Fruit fly (Drosophila melanogaster) whole organism, pupa: ENCODE data around the gene CG4953.

ENCODE experiments used
- CG10348 ChIP-seq: fragments of 200-800 bp; sonication (Bioruptor generic); IDR thresholded peaks from 2 replicates; pipeline ENCODE4 v1.3.6; 2022; ENCODE audit warnings: missing biosample characterization, missing genetic modification characterization
- CG12605 ChIP-seq: fragments of 200-800 bp; sonication (Bioruptor generic); IDR thresholded peaks from 2 replicates; pipeline ENCODE4 v1.3.6; 2022; ENCODE audit warnings: missing biosample characterization, missing genetic modification characterization
- CG13204 ChIP-seq: fragments of 200-800 bp; sonication (Bioruptor generic); optimal IDR thresholded peaks from 2 replicates; lab custom pipeline; 2018; ENCODE audit warnings: missing biosample characterization, mild to moderate bottlenecking, missing genetic modification characterization, moderate library complexity
- CG14655 ChIP-seq: fragments of 200-800 bp; sonication (Bioruptor generic); optimal IDR thresholded peaks from 3 replicates; lab custom pipeline; 2017; ENCODE audit warnings: mild to moderate bottlenecking, missing biosample characterization, missing genetic modification reagents, missing genetic modification characterization
- CG15710 ChIP-seq: fragments of 200-800 bp; sonication (Bioruptor generic); optimal IDR thresholded peaks from 2 replicates; lab custom pipeline; 2018; ENCODE audit warnings: missing biosample characterization, mild to moderate bottlenecking, missing genetic modification characterization, moderate library complexity
- CG17806 ChIP-seq: fragments of 200-800 bp; sonication (Bioruptor generic); optimal IDR thresholded peaks from 2 replicates; lab custom pipeline; 2018; ENCODE audit warnings: missing biosample characterization, mild to moderate bottlenecking, missing genetic modification characterization, moderate library complexity
- CG32121 ChIP-seq: fragments of 200-800 bp; sonication (Bioruptor generic); IDR thresholded peaks from 2 replicates; pipeline ENCODE4 v1.3.6; 2022; ENCODE audit warnings: missing biosample characterization, missing genetic modification characterization
- CG34367 ChIP-seq: fragments of 200-800 bp; sonication (Bioruptor generic); optimal IDR thresholded peaks from 2 replicates; lab custom pipeline; 2018; ENCODE audit warnings: missing biosample characterization, mild to moderate bottlenecking, missing genetic modification characterization
- CG4496 ChIP-seq: fragments of 200-800 bp; sonication (Bioruptor generic); IDR thresholded peaks from 3 replicates; pipeline ENCODE4 v1.3.6; 2022; ENCODE audit warnings: missing biosample characterization, missing genetic modification characterization
- CG8159 ChIP-seq: fragments of 200-800 bp; sonication (Bioruptor generic); optimal IDR thresholded peaks from 3 replicates; lab custom pipeline; 2018; ENCODE audit warnings: missing biosample characterization, mild to moderate bottlenecking, missing genetic modification characterization, moderate library complexity
- CG8301 ChIP-seq: fragments of 200-800 bp; sonication (Bioruptor generic); optimal IDR thresholded peaks from 2 replicates; lab custom pipeline; 2018; ENCODE audit warnings: missing biosample characterization, mild to moderate bottlenecking, missing genetic modification characterization
- CG9948 ChIP-seq: fragments of 200-800 bp; sonication (Bioruptor generic); optimal IDR thresholded peaks from 2 replicates; lab custom pipeline; 2018; ENCODE audit warnings: missing biosample characterization, mild to moderate bottlenecking, missing genetic modification characterization, moderate library complexity
- D1 ChIP-seq: fragments of 200-800 bp; sonication (Bioruptor generic); optimal IDR thresholded peaks from 2 replicates; lab custom pipeline; 2018; ENCODE audit warnings: missing biosample characterization, mild to moderate bottlenecking, missing genetic modification characterization, moderate library complexity
- Ets98B ChIP-seq: fragments of 200-800 bp; sonication (Bioruptor generic); IDR thresholded peaks from 2 replicates; pipeline ENCODE4 v1.3.6; 2022; ENCODE audit warnings: missing biosample characterization, missing genetic modification characterization
- Pif1A ChIP-seq: fragments of 200-800 bp; sonication (Bioruptor generic); optimal IDR thresholded peaks from 3 replicates; lab custom pipeline; 2016; ENCODE audit warnings: missing biosample characterization, missing genetic modification characterization
- Pif1B ChIP-seq: fragments of 200-800 bp; sonication (Bioruptor generic); optimal IDR thresholded peaks from 3 replicates; lab custom pipeline; 2016; ENCODE audit warnings: missing biosample characterization, missing genetic modification characterization
- Snoo ChIP-seq: fragments of 200-800 bp; sonication (Bioruptor generic); optimal IDR thresholded peaks from 3 replicates; lab custom pipeline; 2017; ENCODE audit warnings: missing biosample characterization, mild to moderate bottlenecking, missing genetic modification characterization, inconsistent platforms
- fd96Ca ChIP-seq: fragments of 200-800 bp; sonication (Bioruptor generic); IDR thresholded peaks from 3 replicates; pipeline ENCODE4 v1.3.6; 2022; ENCODE audit warnings: missing biosample characterization, missing genetic modification characterization
- gl ChIP-seq: fragments of 200-800 bp; sonication (Bioruptor generic); optimal IDR thresholded peaks from 2 replicates; lab custom pipeline; 2018; ENCODE audit warnings: missing biosample characterization, mild to moderate bottlenecking, missing genetic modification characterization
- rn ChIP-seq: fragments of 200-800 bp; sonication (Bioruptor generic); IDR thresholded peaks from 2 replicates; pipeline ENCODE4 v1.3.6; 2022; ENCODE audit warnings: missing biosample characterization, missing genetic modification characterization

The CG4953 gene

DNA sequence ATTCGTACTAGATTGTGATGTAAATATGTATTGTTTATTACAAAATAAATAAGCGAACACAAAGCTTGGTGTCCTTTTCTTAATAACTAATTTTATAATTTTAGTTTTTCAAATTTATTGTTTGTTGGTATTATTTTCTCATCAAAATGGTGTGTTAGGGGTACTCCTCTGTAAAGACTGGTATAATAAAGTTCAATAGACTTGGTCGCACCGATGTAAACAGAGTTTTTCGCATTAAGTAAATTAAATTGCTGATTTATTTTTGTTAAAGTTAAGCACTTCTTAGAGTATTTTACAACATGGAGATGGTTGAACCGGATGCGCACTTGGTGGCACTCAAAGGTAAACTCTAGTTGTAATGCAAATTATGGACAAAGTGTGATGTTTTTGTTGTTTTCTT, at the start of gene CG4953:
Gene CG4953, plus strand, starts transcription at position 193 of the 400 bp plus-strand sequence.
- no peak for TF ChIP-seq Ets98B (GFP tag; lab: Robert Waterston, UW)
- no peak for TF ChIP-seq rn (GFP tag; lab: Robert Waterston, UW)
- TF ChIP-seq D1 (tag; lab: Kevin White, UChicago), result no peak
- TF ChIP-seq Snoo (tag; lab: Kevin White, UChicago), result no peak
- no peak for TF ChIP-seq CG9948 (tag; lab: Kevin White, UChicago)
- no peak for TF ChIP-seq CG32121 (GFP tag; lab: Robert Waterston, UW)
- no peak for TF ChIP-seq CG8159
- no peak for TF ChIP-seq CG12605 (GFP tag; lab: Robert Waterston, UW)
- no peak for TF ChIP-seq CG10348 (GFP tag; lab: Robert Waterston, UW)
- TF ChIP-seq CG15710 (tag; lab: Kevin White, UChicago), result no peak

DNA sequence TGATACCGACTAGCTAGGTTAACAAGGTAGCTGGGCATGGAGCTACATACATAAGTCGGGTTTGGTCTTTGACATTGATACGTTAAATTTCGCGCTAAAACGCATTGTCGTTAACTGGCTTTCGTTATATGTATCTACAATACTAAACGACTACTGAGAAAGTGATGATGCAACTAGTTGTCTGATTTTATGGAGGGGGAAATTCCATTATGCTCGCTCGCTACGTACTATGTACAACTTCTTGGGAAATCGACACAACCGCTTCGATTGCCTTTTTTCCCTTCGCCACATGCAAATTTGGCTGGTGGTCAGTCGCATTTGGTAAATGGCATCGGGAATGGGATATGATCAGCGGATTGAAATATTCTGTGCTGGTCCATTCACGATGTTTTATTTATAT, 46.5 kb upstream of the CG4953 start:
- no peak for TF ChIP-seq fd96Ca (GFP tag; lab: Robert Waterston, UW)
- no peak for TF ChIP-seq D1 (tag; lab: Kevin White, UChicago)
- no peak for TF ChIP-seq CG14655 (GFP tag; lab: Kevin White, UChicago)
- TF ChIP-seq CG10348 (GFP tag; lab: Robert Waterston, UW), result no peak
- no peak for TF ChIP-seq gl (tag; lab: Kevin White, UChicago)
- no peak for TF ChIP-seq CG13204 (GFP tag; lab: Kevin White, UChicago)
- no peak for TF ChIP-seq CG15710 (tag; lab: Kevin White, UChicago)
- TF ChIP-seq CG34367, result no peak
- no peak for TF ChIP-seq CG8159
- no peak for TF ChIP-seq CG32121 (GFP tag; lab: Robert Waterston, UW)
- no peak for TF ChIP-seq CG12605 (GFP tag; lab: Robert Waterston, UW)
- no peak for TF ChIP-seq CG17806
- no peak for TF ChIP-seq rn (GFP tag; lab: Robert Waterston, UW)
- no peak for TF ChIP-seq Snoo (tag; lab: Kevin White, UChicago)
- no peak for TF ChIP-seq Pif1B (GFP tag; lab: Kevin White, UChicago)
- no peak for TF ChIP-seq CG4496
- TF ChIP-seq Ets98B (GFP tag; lab: Robert Waterston, UW), result no peak

DNA sequence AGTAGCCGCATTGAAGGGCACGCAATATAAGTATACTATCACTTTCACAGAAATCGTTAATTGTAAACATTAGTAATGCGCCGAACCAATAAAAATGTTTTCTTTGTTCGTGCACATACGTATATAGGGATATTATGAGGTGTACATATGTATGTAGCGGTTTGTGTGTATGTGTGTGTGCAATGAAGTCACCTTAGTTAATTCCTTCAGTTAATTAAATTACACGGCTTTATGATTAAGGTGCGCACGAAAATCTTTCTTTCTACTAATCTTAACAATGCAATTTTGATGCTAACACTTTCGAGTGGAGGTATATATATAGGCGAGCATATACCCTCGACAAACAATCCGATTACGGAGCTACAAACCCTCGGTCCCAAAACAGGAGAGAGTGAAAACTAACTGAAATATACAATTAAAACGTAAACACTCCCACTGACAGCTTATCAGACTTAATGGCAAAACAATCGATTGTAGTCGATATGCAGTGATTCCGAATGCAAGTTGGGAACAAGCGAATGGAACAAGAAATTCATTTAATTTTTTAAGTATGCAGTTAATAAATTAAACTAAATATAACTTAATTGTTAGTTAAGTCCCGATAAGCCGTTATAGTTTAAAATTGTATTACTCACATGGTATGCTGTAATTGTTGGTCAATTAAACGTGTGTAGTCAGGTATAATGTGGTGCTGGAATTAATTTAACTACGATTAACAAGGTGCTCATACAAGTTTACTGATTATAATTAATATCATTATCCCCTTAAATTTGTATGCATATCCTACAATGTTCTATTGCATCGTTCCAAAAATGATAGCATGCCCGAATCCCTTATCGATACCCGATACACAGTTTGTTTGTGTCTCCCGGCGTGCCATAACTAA, 45.8 kb upstream of the CG4953 start, which contains the start of the genes Npc1a and Prosalpha6:
Gene Npc1a, minus strand, starts transcription at position 716 of the 886 bp plus-strand sequence.
Gene Prosalpha6, plus strand, starts transcription at position 851 of the 886 bp plus-strand sequence.
- no peak for TF ChIP-seq CG9948 (tag; lab: Kevin White, UChicago)
- TF ChIP-seq CG34367, result no peak
- TF ChIP-seq CG32121 (GFP tag; lab: Robert Waterston, UW), result no peak
- no peak for TF ChIP-seq D1 (tag; lab: Kevin White, UChicago)
- peak; percentile 31 for TF ChIP-seq CG15710 (tag; lab: Kevin White, UChicago)
- TF ChIP-seq gl (tag; lab: Kevin White, UChicago), result no peak

DNA sequence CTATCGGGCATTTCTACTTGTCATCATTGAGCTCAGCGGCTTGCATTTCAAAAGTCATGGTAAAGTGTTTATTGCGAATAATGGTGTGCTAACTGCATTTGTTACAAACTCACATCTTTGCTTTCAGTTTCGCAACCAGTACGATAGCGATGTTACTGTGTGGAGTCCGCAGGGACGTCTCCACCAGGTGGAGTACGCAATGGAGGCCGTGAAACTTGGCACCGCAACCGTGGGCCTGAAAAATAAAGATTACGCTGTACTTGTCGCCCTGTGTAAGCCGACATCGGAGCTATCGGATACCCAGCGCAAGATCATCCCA, 45.2 kb upstream of the CG4953 start:
- TF ChIP-seq CG8159 (no peak), CG9948 (tag; lab: Kevin White, UChicago) (no peak), Ets98B (GFP tag; lab: Robert Waterston, UW) (no peak), CG13204 (GFP tag; lab: Kevin White, UChicago) (no peak), fd96Ca (GFP tag; lab: Robert Waterston, UW) (no peak), CG32121 (GFP tag; lab: Robert Waterston, UW) (no peak), rn (GFP tag; lab: Robert Waterston, UW) (no peak), CG15710 (tag; lab: Kevin White, UChicago) (no peak), CG34367 (no peak), CG8301 (tag; lab: Kevin White, UChicago) (no peak), CG4496 (no peak), gl (tag; lab: Kevin White, UChicago) (no peak), Pif1B (GFP tag; lab: Kevin White, UChicago) (no peak), CG12605 (GFP tag; lab: Robert Waterston, UW) (no peak), CG17806 (no peak), Snoo (tag; lab: Kevin White, UChicago) (no peak), Pif1A (GFP tag; lab: Kevin White, UChicago) (no peak), D1 (tag; lab: Kevin White, UChicago) (no peak), CG10348 (GFP tag; lab: Robert Waterston, UW) (no peak)
- TF ChIP-seq, all 21 proteins: peak for 0

DNA sequence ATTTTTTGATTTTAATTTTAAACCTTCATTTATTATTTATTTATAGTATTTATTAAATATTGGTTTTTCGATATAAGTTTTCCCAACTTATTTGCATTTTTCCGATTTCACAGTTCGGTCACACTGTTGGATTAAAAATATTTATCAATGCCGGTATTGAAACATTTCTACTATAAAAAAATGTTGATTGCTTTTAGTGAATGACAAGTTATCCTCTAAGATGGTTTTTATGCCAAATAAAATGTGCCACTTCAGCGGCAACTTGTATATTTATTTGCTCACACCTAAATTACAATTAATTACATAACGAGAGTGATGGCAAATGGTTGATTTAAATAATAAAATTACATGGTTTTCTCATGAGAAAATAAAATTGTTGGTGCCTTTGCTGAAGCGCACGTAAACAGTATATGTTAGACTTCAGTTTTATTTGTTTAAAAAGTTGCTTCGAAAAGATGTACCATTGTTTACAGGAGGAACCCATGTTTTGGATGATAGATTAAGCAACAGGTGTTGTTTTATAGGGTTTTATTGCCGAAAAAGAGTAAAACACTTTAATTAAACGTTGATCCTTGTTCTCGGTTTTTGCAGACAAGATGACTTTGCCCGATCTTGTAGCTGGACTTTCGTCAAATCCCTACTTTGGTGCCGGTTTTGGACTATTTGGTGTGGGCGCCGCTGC, 43.8 kb upstream of the CG4953 start, which contains the start of gene Bcs1:
Gene Bcs1, plus strand, starts transcription at position 108 of the 682 bp plus-strand sequence.
- TF ChIP-seq Ets98B (GFP tag; lab: Robert Waterston, UW) (no peak), Pif1A (GFP tag; lab: Kevin White, UChicago) (no peak), CG8301 (tag; lab: Kevin White, UChicago) (no peak), CG4496 (no peak), D1 (tag; lab: Kevin White, UChicago) (peak; percentile 25)
- TF ChIP-seq, all 21 proteins: peak for 1
